Fruit fly (Drosophila melanogaster): ENCODE results near the gene CG31787.

Gene CG31787

dm6 chr2L:18267815-18268214 is 17.7 kb downstream of the CG31787 start (continued):
- TF ChIP-seq CG32532 (GFP tag; IDR thresholded peaks at IDR 0.05) (peak; percentile 23; the same call in 1 of the 2 replicates), grau (tag; optimal IDR thresholded peaks at IDR 0.05) (peak; percentile 30), Camta (GFP tag; optimal IDR thresholded peaks at IDR 0.05) (no peak), Meics (GFP tag; optimal IDR thresholded peaks at IDR 0.05) (peak; percentile 43), PHDP (tag; optimal IDR thresholded peaks at IDR 0.05) (no peak), lmd (GFP tag; IDR thresholded peaks at IDR 0.05) (peak; percentile 22; the same call in 1 of the 2 replicates), insv (GFP tag; optimal IDR thresholded peaks at IDR 0.05) (no peak), CG7963 (GFP tag; IDR thresholded peaks at IDR 0.05; ENCODE audit: partially characterized antibody) (no peak), CG2129 (GFP tag; IDR thresholded peaks at IDR 0.05; ENCODE audit: partially characterized antibody) (no peak), CHES-1-like (GFP tag; optimal IDR thresholded peaks at IDR 0.05) (no peak), Rfx (GFP tag; IDR thresholded peaks at IDR 0.05) (peak; percentile 42; the same call in 1 of the 2 replicates), CG31441 (GFP tag; IDR thresholded peaks at IDR 0.05) (0 out of 2 replicates have a peak, but pooled peaks have one; percentile 13), cwo (GFP tag; optimal IDR thresholded peaks at IDR 0.05) (peak; percentile 17), dysf (GFP tag; IDR thresholded peaks at IDR 0.05) (peak; percentile 62), Ets65A (GFP tag) (peak; percentile 64), Lhr (GFP tag; optimal IDR thresholded peaks at IDR 0.05) (no peak), CG13424 (tag; optimal IDR thresholded peaks at IDR 0.05) (peak; percentile 34), psq (GFP tag; optimal IDR thresholded peaks at IDR 0.05) (no peak), dmrt99B (tag; optimal IDR thresholded peaks at IDR 0.05) (peak; percentile 41), CG1792 (GFP tag; optimal IDR thresholded peaks at IDR 0.05) (no peak), CG18599 (GFP tag; optimal IDR thresholded peaks at IDR 0.05) (peak; percentile 72), CG2678 (tag; optimal IDR thresholded peaks at IDR 0.05) (peak; percentile 48), CG11504 (tag; optimal IDR thresholded peaks at IDR 0.05) (peak; percentile 53), CG11696 (GFP tag; IDR thresholded peaks at IDR 0.05) (no peak), klu (GFP tag; IDR thresholded peaks at IDR 0.05) (no peak), CG34376 (GFP tag; optimal IDR thresholded peaks at IDR 0.05) (no peak), CG15269 (tag; optimal IDR thresholded peaks at IDR 0.05) (peak; percentile 17), MBD-R2 (GFP tag; IDR thresholded peaks at IDR 0.05) (0 out of 2 replicates have a peak, but pooled peaks have one; percentile 16), Hr51 (GFP tag; optimal IDR thresholded peaks at IDR 0.05) (peak in 1 of 2 experiments; percentile 27), CG6813 (GFP tag; optimal IDR thresholded peaks at IDR 0.05) (peak; percentile 9), BtbVII (GFP tag; optimal IDR thresholded peaks at IDR 0.05) (peak; percentile 14), Hr78 (GFP tag; optimal IDR thresholded peaks at IDR 0.05) (no peak), CG7556 (GFP tag; optimal IDR thresholded peaks at IDR 0.05) (peak; percentile 20), Fer3 (tag; optimal IDR thresholded peaks at IDR 0.05) (peak; percentile 28), CG13296 (GFP tag; optimal IDR thresholded peaks at IDR 0.05) (peak; percentile 8), CG12071 (GFP tag; optimal IDR thresholded peaks at IDR 0.05) (peak; percentile 17), CG6254 (GFP tag; optimal IDR thresholded peaks at IDR 0.05) (no peak), NC2α (GFP tag; optimal IDR thresholded peaks at IDR 0.05) (no peak), Ssrp (tag; optimal IDR thresholded peaks at IDR 0.05) (no peak), slbo (GFP tag; IDR thresholded peaks at IDR 0.05) (0 out of 2 replicates have a peak, but pooled peaks have one; percentile 21), Aef1 (GFP tag; IDR thresholded peaks at IDR 0.05) (0 out of 3 replicates have a peak, but pooled peaks have one; percentile 15), Mrtf (GFP tag; IDR thresholded peaks at IDR 0.05) (no peak), Fer1 (GFP tag; optimal IDR thresholded peaks at IDR 0.05) (peak; percentile 60), Dll (GFP tag; IDR thresholded peaks at IDR 0.05; ENCODE audit: partially characterized antibody) (no peak)

All from whole organism, embryonic.